Worm (Caenorhabditis elegans) whole organism, L1 larva: ENCODE measurements around the gene Y110A2AL.10.

Source experiments
- aha-1 ChIP-seq: fragments of 150-350 bp; optimal IDR thresholded peaks from 2 replicates; lab custom pipeline; 2014; ENCODE audit warnings: missing biosample characterization, missing genetic modification characterization
- aly-2 ChIP-seq: fragments of 150-350 bp; optimal IDR thresholded peaks from 2 replicates; lab custom pipeline; 2014; ENCODE audit warnings: missing biosample characterization, missing genetic modification characterization
- ceh-88 ChIP-seq: fragments of 200-800 bp; sonication (Bioruptor generic); IDR thresholded peaks from 2 replicates; pipeline ENCODE4 v1.3.6; 2022; ENCODE audit warnings: missing genetic modification characterization, missing compliant biosample characterization
- elt-3 ChIP-seq, 6 experiments: fragments of 150-350 bp in 1 of 6; sonication (generic microtip); optimal IDR thresholded peaks; 2 replicates each; lab custom pipeline; 2017 to 2018; ENCODE audit warnings: missing biosample characterization in 6 of 6, missing genetic modification characterization in 6 of 6, inconsistent platforms in 1 of 6
- lin-13 ChIP-seq: fragments of 150-350 bp; optimal IDR thresholded peaks from 2 replicates; lab custom pipeline; 2014; ENCODE audit warnings: missing biosample characterization, missing genetic modification reagents, missing genetic modification characterization
- lin-15B ChIP-seq: fragments of 150-350 bp; sonication (generic microtip); optimal IDR thresholded peaks from 3 replicates; lab custom pipeline; 2014; ENCODE audit warnings: missing biosample characterization, missing genetic modification characterization
- lin-35 ChIP-seq, 2 experiments: fragments of 150-350 bp; optimal IDR thresholded peaks; 2 replicates each; lab custom pipeline; 2014; ENCODE audit warnings: missing biosample characterization in 2 of 2, missing genetic modification characterization in 2 of 2, missing genetic modification reagents in 2 of 2
- nhr-12 ChIP-seq: sonication (generic microtip); optimal IDR thresholded peaks from 2 replicates; lab custom pipeline; 2017; ENCODE audit warnings: missing biosample characterization, missing genetic modification characterization
- nhr-19 ChIP-seq: fragments of 200-800 bp; sonication (Bioruptor generic); conservative IDR thresholded peaks from 2 replicates; pipeline ENCODE4 v1.3.6; 2022; ENCODE audit warnings: missing genetic modification characterization, missing compliant biosample characterization
- pqm-1 ChIP-seq: sonication (generic microtip); optimal IDR thresholded peaks from 3 replicates; lab custom pipeline; 2017; ENCODE audit warnings: missing biosample characterization, missing genetic modification characterization
- rnt-1 ChIP-seq: sonication (generic microtip); optimal IDR thresholded peaks from 2 replicates; lab custom pipeline; 2016; ENCODE audit warnings: mild to moderate bottlenecking, missing genetic modification characterization, moderate library complexity, missing compliant biosample characterization
- snpc-4 ChIP-seq: fragments of 150-350 bp; optimal IDR thresholded peaks from 2 replicates; lab custom pipeline; 2014; ENCODE audit warnings: missing biosample characterization, missing genetic modification characterization
- unc-130 ChIP-seq: fragments of 150-350 bp; optimal IDR thresholded peaks from 2 replicates; lab custom pipeline; 2017; ENCODE audit warnings: missing biosample characterization, missing genetic modification characterization, inconsistent platforms
- unc-30 ChIP-seq: sonication (generic microtip); optimal IDR thresholded peaks from 2 replicates; lab custom pipeline; 2017; ENCODE audit warnings: missing biosample characterization, missing genetic modification characterization

ce11 chrII:2856114-2856513 is 15.6 kb downstream of the Y110A2AL.10 start:
- TF ChIP-seq lin-35 (GFP tag; optimal IDR thresholded peaks at IDR 0.05; lab: Kevin White, UChicago) (peak in 1 of 2 experiments; percentile 27), pqm-1 (no peak), rnt-1 (tag; lab: Kevin White, UChicago) (no peak), elt-3 (tag; optimal IDR thresholded peaks at IDR 0.05; lab: Kevin White, UChicago) (peak in 3 of 6 experiments; percentile 7 to 84 (median 35)), lin-13 (GFP tag; lab: Kevin White, UChicago) (no peak), nhr-19 (GFP tag; lab: Robert Waterston, UW) (no peak), nhr-12 (tag; lab: Kevin White, UChicago) (no peak), unc-130 (no peak), snpc-4 (tag; lab: Kevin White, UChicago) (no peak), unc-30 (tag; lab: Kevin White, UChicago) (no peak), lin-15B (no peak), aly-2 (no peak), aha-1 (no peak), ceh-88 (no peak)
